Fruit fly (Drosophila melanogaster) whole organism, embryonic: Measurements from ENCODE around the gene Sgs5bis.

Experiments used
- Bdp1 ChIP-seq: fragments of 200-800 bp; sonication (Bioruptor generic); optimal IDR thresholded peaks from 3 replicates; lab custom pipeline; 2016; ENCODE audit warnings: missing biosample characterization, missing genetic modification characterization
- Bteb2 ChIP-seq: fragments of 200-800 bp; sonication (Bioruptor generic); optimal IDR thresholded peaks from 2 replicates; lab custom pipeline; 2016; ENCODE audit warnings: missing biosample characterization, missing genetic modification characterization
- CG11247 ChIP-seq: fragments of 200-800 bp; sonication (Bioruptor generic); IDR thresholded peaks from 2 replicates; pipeline ENCODE4 v1.3.6; 2022; ENCODE audit warnings: missing biosample characterization, missing genetic modification characterization
- CG11398 ChIP-seq: fragments of 200-800 bp; sonication (Bioruptor generic); optimal IDR thresholded peaks from 2 replicates; lab custom pipeline; 2016; ENCODE audit warnings: missing biosample characterization, missing genetic modification characterization
- CG16813 ChIP-seq: fragments of 200-800 bp; sonication (Bioruptor generic); IDR thresholded peaks from 3 replicates; pipeline ENCODE4 v1.3.6; 2022; ENCODE audit warnings: missing biosample characterization, missing genetic modification characterization; ENCODE audit not compliant: partially characterized antibody
- CG16863 ChIP-seq: fragments of 200-800 bp; sonication (Bioruptor generic); optimal IDR thresholded peaks from 3 replicates; lab custom pipeline; 2016; ENCODE audit warnings: missing biosample characterization, missing genetic modification characterization
- CG18262 ChIP-seq: fragments of 200-800 bp; optimal IDR thresholded peaks from 3 replicates; lab custom pipeline; 2019; ENCODE audit warnings: missing biosample characterization, mild to moderate bottlenecking, missing genetic modification characterization, moderate library complexity
- CG2129 ChIP-seq: fragments of 200-800 bp; sonication (Bioruptor generic); IDR thresholded peaks from 2 replicates; pipeline ENCODE4 v1.3.6; 2022; ENCODE audit warnings: missing biosample characterization, missing genetic modification characterization; ENCODE audit not compliant: partially characterized antibody
- CG2875 ChIP-seq: fragments of 200-800 bp; sonication (Bioruptor generic); optimal IDR thresholded peaks from 2 replicates; lab custom pipeline; 2017; ENCODE audit warnings: missing biosample characterization, mild to moderate bottlenecking, missing genetic modification characterization, missing genetic modification reagents
- CG34224 ChIP-seq: fragments of 200-800 bp; sonication (Bioruptor generic); IDR thresholded peaks from 3 replicates; pipeline ENCODE4 v1.3.6; 2022; ENCODE audit warnings: missing biosample characterization, missing genetic modification characterization; ENCODE audit not compliant: partially characterized antibody
- CG34376 ChIP-seq: fragments of 200-800 bp; sonication (Bioruptor generic); optimal IDR thresholded peaks from 2 replicates; lab custom pipeline; 2018; ENCODE audit warnings: missing biosample characterization, mild to moderate bottlenecking, missing genetic modification characterization
- CG42726 ChIP-seq: fragments of 200-800 bp; sonication (Bioruptor generic); IDR thresholded peaks from 2 replicates; pipeline ENCODE4 v1.3.6; 2022; ENCODE audit warnings: missing biosample characterization, missing genetic modification characterization; ENCODE audit not compliant: partially characterized antibody
- CG5180 ChIP-seq: fragments of 200-800 bp; sonication (Bioruptor generic); optimal IDR thresholded peaks from 3 replicates; lab custom pipeline; 2017; ENCODE audit warnings: missing biosample characterization, missing genetic modification characterization, mild to moderate bottlenecking, moderate library complexity, missing genetic modification reagents
- CG6791 ChIP-seq: fragments of 200-800 bp; sonication (Bioruptor generic); IDR thresholded peaks from 3 replicates; pipeline ENCODE4 v1.3.6; 2022; ENCODE audit warnings: missing biosample characterization, missing genetic modification characterization; ENCODE audit not compliant: partially characterized antibody
- CG7745 ChIP-seq: fragments of 200-800 bp; sonication (Bioruptor generic); optimal IDR thresholded peaks from 2 replicates; lab custom pipeline; 2018; ENCODE audit warnings: missing biosample characterization, mild to moderate bottlenecking, missing genetic modification characterization, moderate library complexity
- CG7963 ChIP-seq: fragments of 200-800 bp; sonication (Bioruptor generic); IDR thresholded peaks from 3 replicates; pipeline ENCODE4 v1.3.6; 2022; ENCODE audit warnings: missing biosample characterization, missing genetic modification characterization; ENCODE audit not compliant: partially characterized antibody
- Dll ChIP-seq: fragments of 200-800 bp; sonication (Bioruptor generic); IDR thresholded peaks from 4 replicates; pipeline ENCODE4 v1.3.6; 2022; ENCODE audit warnings: missing biosample characterization, missing genetic modification characterization; ENCODE audit not compliant: partially characterized antibody
- Drgx ChIP-seq: fragments of 200-800 bp; sonication (Bioruptor generic); IDR thresholded peaks from 2 replicates; pipeline ENCODE4 v1.3.6; 2022; ENCODE audit warnings: missing biosample characterization, missing genetic modification characterization
- Eip74EF ChIP-seq, 2 experiments: fragments of 200-800 bp in 1 of 2; fragments of >200 bp in 1 of 2; sonication (Bioruptor generic) in 1 of 2; optimal IDR thresholded peaks; 2 replicates each; lab custom pipeline; 2017 to 2019; ENCODE audit warnings: missing biosample characterization in 2 of 2, missing genetic modification characterization in 2 of 2, mild to moderate bottlenecking in 1 of 2, moderate library complexity in 1 of 2
- HHEX ChIP-seq: fragments of 200-800 bp; sonication (Bioruptor generic); optimal IDR thresholded peaks from 3 replicates; lab custom pipeline; 2017; ENCODE audit warnings: missing biosample characterization, mild to moderate bottlenecking, missing genetic modification characterization, missing genetic modification reagents
- HLH4C ChIP-seq: fragments of 200-800 bp; sonication (Bioruptor generic); IDR thresholded peaks from 3 replicates; pipeline ENCODE4 v1.3.6; 2022; ENCODE audit warnings: missing biosample characterization, missing genetic modification characterization; ENCODE audit not compliant: partially characterized antibody
- Hr3 ChIP-seq: fragments of 200-800 bp; sonication (Bioruptor generic); optimal IDR thresholded peaks from 3 replicates; lab custom pipeline; 2016; ENCODE audit warnings: missing biosample characterization, missing genetic modification characterization
- Opbp ChIP-seq: fragments of 200-800 bp; sonication (Bioruptor generic); IDR thresholded peaks from 3 replicates; pipeline ENCODE4 v1.3.6; 2022; ENCODE audit warnings: missing biosample characterization, missing genetic modification characterization; ENCODE audit not compliant: partially characterized antibody
- Pdp1 ChIP-seq, 2 experiments: fragments of 200-800 bp; sonication (Bioruptor generic); optimal IDR thresholded peaks; 3 replicates each; lab custom pipeline; 2016; ENCODE audit warnings: missing biosample characterization in 2 of 2, missing genetic modification characterization in 2 of 2, mild to moderate bottlenecking in 1 of 2, moderate library complexity in 1 of 2
- Scr ChIP-seq: fragments of 200-800 bp; sonication (Bioruptor generic); IDR thresholded peaks from 2 replicates; pipeline ENCODE4 v1.3.6; 2022; ENCODE audit warnings: missing biosample characterization, missing genetic modification characterization; ENCODE audit not compliant: partially characterized antibody
- Spps ChIP-seq: fragments of 200-800 bp; sonication (Bioruptor generic); optimal IDR thresholded peaks from 2 replicates; lab custom pipeline; 2018; ENCODE audit warnings: missing biosample characterization, mild to moderate bottlenecking, missing genetic modification characterization
- ara ChIP-seq: fragments of 200-800 bp; sonication (Bioruptor generic); IDR thresholded peaks from 2 replicates; pipeline ENCODE4 v1.3.6; 2022; ENCODE audit warnings: missing biosample characterization, missing genetic modification characterization
- ato ChIP-seq: fragments of 200-800 bp; sonication (Bioruptor generic); IDR thresholded peaks from 2 replicates; pipeline ENCODE4 v1.3.6; 2022; ENCODE audit warnings: missing biosample characterization, missing genetic modification characterization; ENCODE audit not compliant: partially characterized antibody
- bbx ChIP-seq: fragments of 200-800 bp; sonication (Bioruptor generic); IDR thresholded peaks from 2 replicates; pipeline ENCODE4 v1.3.6; 2022; ENCODE audit warnings: missing biosample characterization, missing genetic modification characterization; ENCODE audit not compliant: partially characterized antibody
- bcd ChIP-seq: fragments of 200-800 bp; sonication (Bioruptor generic); optimal IDR thresholded peaks from 2 replicates; lab custom pipeline; 2017; ENCODE audit warnings: missing biosample characterization, mild to moderate bottlenecking, missing genetic modification characterization
- chinmo ChIP-seq: fragments of 200-800 bp; sonication (Bioruptor generic); IDR thresholded peaks from 4 replicates; pipeline ENCODE4 v1.3.6; 2022; ENCODE audit warnings: missing biosample characterization, missing genetic modification characterization; ENCODE audit not compliant: partially characterized antibody
- dmrt99B ChIP-seq: fragments of 200-800 bp; sonication (Bioruptor generic); optimal IDR thresholded peaks from 2 replicates; lab custom pipeline; 2018; ENCODE audit warnings: missing biosample characterization, mild to moderate bottlenecking, missing genetic modification characterization, moderate library complexity
- hb ChIP-seq: fragments of 200-800 bp; sonication (Bioruptor generic); IDR thresholded peaks from 3 replicates; pipeline ENCODE4 v1.3.6; 2022; ENCODE audit warnings: missing biosample characterization, missing genetic modification characterization; ENCODE audit not compliant: partially characterized antibody
- inv ChIP-seq: fragments of 200-800 bp; sonication (Bioruptor generic); IDR thresholded peaks from 2 replicates; pipeline ENCODE4 v1.3.6; 2022; ENCODE audit warnings: missing biosample characterization, missing genetic modification characterization; ENCODE audit not compliant: partially characterized antibody
- knrl ChIP-seq: fragments of 200-800 bp; sonication (Bioruptor generic); IDR thresholded peaks from 3 replicates; pipeline ENCODE4 v1.3.6; 2022; ENCODE audit warnings: missing biosample characterization, missing genetic modification characterization; ENCODE audit not compliant: partially characterized antibody
- mld ChIP-seq: fragments of 200-800 bp; sonication (Bioruptor generic); IDR thresholded peaks from 3 replicates; pipeline ENCODE4 v1.3.6; 2022; ENCODE audit warnings: missing biosample characterization, missing genetic modification characterization; ENCODE audit not compliant: partially characterized antibody
- nom ChIP-seq: fragments of 200-800 bp; sonication (Bioruptor generic); optimal IDR thresholded peaks from 2 replicates; lab custom pipeline; 2017; ENCODE audit warnings: missing biosample characterization, missing genetic modification characterization, mild to moderate bottlenecking, moderate library complexity, missing genetic modification reagents
- odd ChIP-seq: fragments of 200-800 bp; sonication (Bioruptor generic); optimal IDR thresholded peaks from 2 replicates; lab custom pipeline; 2017; ENCODE audit warnings: missing biosample characterization, mild to moderate bottlenecking, missing genetic modification characterization
- pan ChIP-seq, 4 experiments: fragments of >200 bp in 3 of 4; fragments of 200-800 bp in 1 of 4; sonication (Bioruptor generic) in 1 of 4; optimal IDR thresholded peaks in 3 of 4; IDR thresholded peaks in 1 of 4; 2 replicates each; pipeline versions ENCODE4 v1.3.6 to Lab custom; 2017 to 2022; ENCODE audit warnings: missing biosample characterization in 2 of 4, missing genetic modification characterization in 2 of 4, mixed read lengths in 1 of 4
- pros ChIP-seq: fragments of 200-800 bp; sonication (Bioruptor generic); optimal IDR thresholded peaks from 3 replicates; lab custom pipeline; 2019; ENCODE audit warnings: missing biosample characterization, mild to moderate bottlenecking, missing genetic modification characterization, moderate library complexity
- sens ChIP-seq: fragments of 200-800 bp; sonication (Bioruptor generic); peaks from one replicate; lab custom pipeline; 2016; ENCODE audit warnings: missing biosample characterization, missing genetic modification characterization
- sisA ChIP-seq: fragments of 200-800 bp; sonication (Bioruptor generic); IDR thresholded peaks from 2 replicates; pipeline ENCODE4 v1.3.6; 2022; ENCODE audit warnings: missing biosample characterization, missing genetic modification characterization
- tna ChIP-seq: fragments of 200-800 bp; sonication (Bioruptor generic); IDR thresholded peaks from 2 replicates; pipeline ENCODE4 v1.3.6; 2022; ENCODE audit warnings: missing biosample characterization, missing genetic modification characterization; ENCODE audit not compliant: partially characterized antibody
- unc-4 ChIP-seq: fragments of 200-800 bp; sonication (Bioruptor generic); IDR thresholded peaks from 2 replicates; pipeline ENCODE4 v1.3.6; 2022; ENCODE audit warnings: missing biosample characterization, missing genetic modification characterization; ENCODE audit not compliant: partially characterized antibody
- unpg ChIP-seq: fragments of 200-800 bp; sonication (Bioruptor generic); optimal IDR thresholded peaks from 3 replicates; lab custom pipeline; 2018; ENCODE audit warnings: missing biosample characterization, mild to moderate bottlenecking, missing genetic modification characterization, moderate library complexity
- vvl ChIP-seq: fragments of 200-800 bp; sonication (Bioruptor generic); IDR thresholded peaks from 2 replicates; pipeline ENCODE4 v1.3.6; 2022; ENCODE audit warnings: missing biosample characterization, missing genetic modification characterization

The Sgs5bis gene

dm6 chr3R:17617976-17618308 is 23.8 kb downstream of the Sgs5bis start:
- peak; percentile 78 for TF ChIP-seq CG42726 (GFP tag; lab: Robert Waterston, UW)
- no peak for TF ChIP-seq sisA
- peak in 1 of 2 experiments; percentile 38 for TF ChIP-seq Eip74EF (GFP tag; optimal IDR thresholded peaks at IDR 0.05; lab: Kevin White, UChicago)
- TF ChIP-seq pan (optimal IDR thresholded peaks at IDR 0.05; lab: Kevin White, UChicago) = no peak
- TF ChIP-seq pan (GFP tag; optimal IDR thresholded peaks at IDR 0.05 in 1 of 2, IDR thresholded peaks at IDR 0.05 in 1 of 2) = no peak
- TF ChIP-seq Bdp1 (GFP tag; lab: Kevin White, UChicago) = peak; percentile 99
- TF ChIP-seq CG7745 (tag; lab: Kevin White, UChicago) = peak; percentile 32
- TF ChIP-seq ara = no peak
- TF ChIP-seq HHEX (GFP tag; lab: Kevin White, UChicago) = no peak
- TF ChIP-seq tna (GFP tag; lab: Robert Waterston, UW) = peak; percentile 90
- TF ChIP-seq unpg (GFP tag; lab: Kevin White, UChicago) = no peak
- TF ChIP-seq bbx = peak; percentile 80
- peak; percentile 84 for TF ChIP-seq CG7963 (GFP tag; lab: Robert Waterston, UW)
- no peak for TF ChIP-seq pros (GFP tag; lab: Kevin White, UChicago)
- TF ChIP-seq Scr (GFP tag; lab: Robert Waterston, UW) = peak; percentile 78
- TF ChIP-seq sens = peak; percentile 57
- peak; percentile 68; the same call in 1 of the 4 replicates for TF ChIP-seq chinmo (GFP tag; lab: Robert Waterston, UW)
- TF ChIP-seq Pdp1 (GFP tag; optimal IDR thresholded peaks at IDR 0.05; lab: Kevin White, UChicago) = peak in 1 of 2 experiments; percentile 55
- peak; percentile 16; the same call in 1 of the 2 replicates for TF ChIP-seq vvl
- TF ChIP-seq hb (GFP tag; lab: Robert Waterston, UW) = peak; percentile 82; the same call in 2 of the 3 replicates
- peak; percentile 85 for TF ChIP-seq Opbp (GFP tag; lab: Robert Waterston, UW)
- no peak for TF ChIP-seq CG2875
- TF ChIP-seq CG34376 (GFP tag; lab: Kevin White, UChicago) = peak; percentile 14
- TF ChIP-seq inv (GFP tag; lab: Robert Waterston, UW) = 0 out of 2 replicates have a peak, but pooled peaks have one; percentile 57
- TF ChIP-seq bcd (GFP tag; lab: Kevin White, UChicago) = no peak
- TF ChIP-seq nom (GFP tag; lab: Kevin White, UChicago) = peak; percentile 47
- no peak for TF ChIP-seq CG11398
- TF ChIP-seq ato = peak; percentile 78
- peak; percentile 88 for TF ChIP-seq CG6791
- TF ChIP-seq Drgx (GFP tag; lab: Robert Waterston, UW) = 0 out of 2 replicates have a peak, but pooled peaks have one; percentile 8
- no peak for TF ChIP-seq Hr3
- TF ChIP-seq knrl (GFP tag; lab: Robert Waterston, UW) = peak; percentile 76; the same call in 2 of the 3 replicates
- TF ChIP-seq CG11247 (GFP tag; lab: Robert Waterston, UW) = no peak
- TF ChIP-seq unc-4 (GFP tag; lab: Robert Waterston, UW) = peak; percentile 26; the same call in 1 of the 2 replicates
- peak; percentile 92 for TF ChIP-seq CG16813
- TF ChIP-seq odd (GFP tag; lab: Kevin White, UChicago) = no peak
- TF ChIP-seq CG34224 = peak; percentile 42; the same call in 1 of the 3 replicates
- TF ChIP-seq Bteb2 = no peak
- TF ChIP-seq HLH4C (GFP tag; lab: Robert Waterston, UW) = peak; percentile 79; the same call in 2 of the 3 replicates
- peak; percentile 92 for TF ChIP-seq mld
- no peak for TF ChIP-seq CG5180 (GFP tag; lab: Kevin White, UChicago)
- no peak for TF ChIP-seq CG16863 (GFP tag; lab: Kevin White, UChicago)
- TF ChIP-seq CG2129 (GFP tag; lab: Robert Waterston, UW) = peak; percentile 21; the same call in 1 of the 2 replicates
- TF ChIP-seq Dll (GFP tag; lab: Robert Waterston, UW) = peak; percentile 73; the same call in 3 of the 4 replicates
- peak; percentile 18 for TF ChIP-seq dmrt99B (tag; lab: Kevin White, UChicago)
- no peak for TF ChIP-seq Spps (tag; lab: Kevin White, UChicago)
- TF ChIP-seq CG18262 (tag; lab: Kevin White, UChicago) = peak; percentile 10
